Fruit fly (Drosophila melanogaster) whole organism, prepupa: ENCODE measurements around the gene Oseg1.

ENCODE experiments used
- Blimp-1 ChIP-seq: fragments of 200-800 bp; sonication (Bioruptor generic); optimal IDR thresholded peaks from 3 replicates; lab custom pipeline; 2017; ENCODE audit warnings: missing biosample characterization, missing genetic modification characterization, mild to moderate bottlenecking, moderate library complexity, missing genetic modification reagents
- CG10631 ChIP-seq: fragments of 200-800 bp; sonication (Bioruptor generic); optimal IDR thresholded peaks from 2 replicates; lab custom pipeline; 2016; ENCODE audit warnings: missing biosample characterization, missing genetic modification characterization
- CG10669 ChIP-seq: fragments of 200-800 bp; sonication (Bioruptor generic); optimal IDR thresholded peaks from 3 replicates; lab custom pipeline; 2018; ENCODE audit warnings: missing biosample characterization, mild to moderate bottlenecking, missing genetic modification characterization, moderate library complexity
- CG11762 ChIP-seq: fragments of 200-800 bp; sonication (Bioruptor generic); optimal IDR thresholded peaks from 3 replicates; lab custom pipeline; 2016; ENCODE audit warnings: missing biosample characterization, missing genetic modification characterization; ENCODE audit not compliant: insufficient read depth
- CG11902 ChIP-seq: fragments of 200-800 bp; sonication (Bioruptor generic); optimal IDR thresholded peaks from 3 replicates; lab custom pipeline; 2016; ENCODE audit warnings: missing biosample characterization, missing genetic modification characterization
- CG1621 ChIP-seq: fragments of 200-800 bp; sonication (Bioruptor generic); optimal IDR thresholded peaks from 3 replicates; lab custom pipeline; 2018; ENCODE audit warnings: missing biosample characterization, mild to moderate bottlenecking, missing genetic modification characterization
- CG16779 ChIP-seq: fragments of 200-800 bp; sonication (Bioruptor generic); optimal IDR thresholded peaks from 3 replicates; lab custom pipeline; 2017; ENCODE audit warnings: missing biosample characterization, mild to moderate bottlenecking, missing genetic modification characterization
- CG3032 ChIP-seq: fragments of 200-800 bp; optimal IDR thresholded peaks from 2 replicates; lab custom pipeline; 2019; ENCODE audit warnings: missing biosample characterization, mild to moderate bottlenecking, missing genetic modification characterization, moderate library complexity
- CG31627 ChIP-seq: fragments of 200-800 bp; sonication (Bioruptor generic); optimal IDR thresholded peaks from 3 replicates; lab custom pipeline; 2016; ENCODE audit warnings: missing biosample characterization, missing genetic modification characterization
- CG32006 ChIP-seq: fragments of 200-800 bp; sonication (Bioruptor generic); optimal IDR thresholded peaks from 3 replicates; lab custom pipeline; 2017; ENCODE audit warnings: missing biosample characterization, mild to moderate bottlenecking, missing genetic modification characterization
- CG34406 ChIP-seq: fragments of 200-800 bp; sonication (Bioruptor generic); optimal IDR thresholded peaks from 3 replicates; lab custom pipeline; 2016; ENCODE audit warnings: missing biosample characterization, missing genetic modification characterization
- CG4318 ChIP-seq: fragments of 200-800 bp; sonication (Bioruptor generic); optimal IDR thresholded peaks from 3 replicates; lab custom pipeline; 2017; ENCODE audit warnings: missing biosample characterization, mild to moderate bottlenecking, missing genetic modification characterization
- CG6163 ChIP-seq: fragments of 200-800 bp; sonication (Bioruptor generic); IDR thresholded peaks from 3 replicates; pipeline ENCODE4 v1.3.6; 2022; ENCODE audit warnings: missing biosample characterization, missing genetic modification characterization
- CG6808 ChIP-seq: fragments of 200-800 bp; sonication (Bioruptor generic); optimal IDR thresholded peaks from 3 replicates; lab custom pipeline; 2017; ENCODE audit warnings: missing biosample characterization, missing genetic modification characterization, mild to moderate bottlenecking, moderate library complexity, missing genetic modification reagents
- CG6854 ChIP-seq: fragments of 200-800 bp; sonication (Bioruptor generic); optimal IDR thresholded peaks from 2 replicates; lab custom pipeline; 2017; ENCODE audit warnings: missing biosample characterization, mild to moderate bottlenecking, missing genetic modification characterization
- CG7368 ChIP-seq: fragments of 200-800 bp; sonication (Bioruptor generic); optimal IDR thresholded peaks from 3 replicates; lab custom pipeline; 2016; ENCODE audit warnings: missing biosample characterization, missing genetic modification characterization
- CG8119 ChIP-seq: fragments of 200-800 bp; sonication (Bioruptor generic); IDR thresholded peaks from 3 replicates; pipeline ENCODE4 v1.3.6; 2022; ENCODE audit warnings: missing biosample characterization, missing genetic modification characterization
- CG8319 ChIP-seq: fragments of 200-800 bp; sonication (Bioruptor generic); optimal IDR thresholded peaks from 3 replicates; lab custom pipeline; 2016; ENCODE audit warnings: missing biosample characterization, missing genetic modification characterization
- CG8632 ChIP-seq: fragments of 200-800 bp; sonication (Bioruptor generic); optimal IDR thresholded peaks from 3 replicates; lab custom pipeline; 2016; ENCODE audit warnings: missing biosample characterization, missing genetic modification characterization
- Eip78C ChIP-seq: fragments of 200-800 bp; sonication (Bioruptor generic); peaks from one replicate; lab custom pipeline; 2016; ENCODE audit warnings: missing biosample characterization, missing genetic modification characterization
- Eip93F ChIP-seq: fragments of 200-800 bp; sonication (Bioruptor generic); optimal IDR thresholded peaks from 2 replicates; lab custom pipeline; 2016; ENCODE audit warnings: missing biosample characterization, mild to moderate bottlenecking, missing genetic modification characterization
- Ets96B ChIP-seq: fragments of 200-800 bp; optimal IDR thresholded peaks from 2 replicates; lab custom pipeline; 2019; ENCODE audit warnings: missing biosample characterization, mild to moderate bottlenecking, missing genetic modification characterization, moderate library complexity
- Gug ChIP-seq: fragments of 200-800 bp; sonication (Bioruptor generic); IDR thresholded peaks from 2 replicates; pipeline ENCODE4 v1.3.6; 2022; ENCODE audit warnings: missing biosample characterization, missing genetic modification characterization
- Hr39 ChIP-seq: fragments of 200-800 bp; sonication (Bioruptor generic); optimal IDR thresholded peaks from 2 replicates; lab custom pipeline; 2016; ENCODE audit warnings: missing biosample characterization, missing genetic modification characterization
- Hr4 ChIP-seq: fragments of 200-800 bp; sonication (Bioruptor generic); optimal IDR thresholded peaks from 3 replicates; lab custom pipeline; 2016; ENCODE audit warnings: missing biosample characterization, missing genetic modification characterization
- Met ChIP-seq: fragments of 200-800 bp; sonication (Bioruptor generic); optimal IDR thresholded peaks from 3 replicates; lab custom pipeline; 2016; ENCODE audit warnings: missing biosample characterization, missing genetic modification characterization
- OdsH ChIP-seq: fragments of 200-800 bp; sonication (Bioruptor generic); optimal IDR thresholded peaks from 3 replicates; lab custom pipeline; 2016; ENCODE audit warnings: missing biosample characterization, missing genetic modification characterization
- Smox ChIP-seq: fragments of 200-800 bp; sonication (Bioruptor generic); optimal IDR thresholded peaks from 3 replicates; lab custom pipeline; 2016; ENCODE audit warnings: missing biosample characterization, missing genetic modification characterization
- Sox102F ChIP-seq: fragments of 200-800 bp; sonication (Bioruptor generic); optimal IDR thresholded peaks from 2 replicates; lab custom pipeline; 2016; ENCODE audit warnings: missing biosample characterization, mild to moderate bottlenecking, missing genetic modification characterization
- Sox14 ChIP-seq: fragments of 200-800 bp; sonication (Bioruptor generic); optimal IDR thresholded peaks from 3 replicates; lab custom pipeline; 2016; ENCODE audit warnings: missing biosample characterization, missing genetic modification characterization
- Sox15 ChIP-seq: fragments of 200-800 bp; sonication (Bioruptor generic); optimal IDR thresholded peaks from 3 replicates; lab custom pipeline; 2016; ENCODE audit warnings: missing biosample characterization, missing genetic modification characterization
- acj6 ChIP-seq: fragments of 200-800 bp; sonication (Bioruptor generic); optimal IDR thresholded peaks from 3 replicates; lab custom pipeline; 2016; ENCODE audit warnings: missing biosample characterization, missing genetic modification characterization
- cyc ChIP-seq: fragments of 200-800 bp; sonication (Bioruptor generic); optimal IDR thresholded peaks from 3 replicates; lab custom pipeline; 2016; ENCODE audit warnings: missing biosample characterization, missing genetic modification characterization
- dsx ChIP-seq: fragments of 200-800 bp; optimal IDR thresholded peaks from 3 replicates; lab custom pipeline; 2019; ENCODE audit warnings: missing biosample characterization, mild to moderate bottlenecking, missing genetic modification characterization, moderate library complexity; ENCODE audit not compliant: poor library complexity, severe bottlenecking
- fd85E ChIP-seq: fragments of 200-800 bp; sonication (Bioruptor generic); optimal IDR thresholded peaks from 3 replicates; lab custom pipeline; 2016; ENCODE audit warnings: missing biosample characterization, missing genetic modification characterization
- fkh ChIP-seq: fragments of 200-800 bp; sonication (Bioruptor generic); optimal IDR thresholded peaks from 3 replicates; lab custom pipeline; 2017; ENCODE audit warnings: missing biosample characterization, mild to moderate bottlenecking, missing genetic modification characterization, moderate library complexity
- lz ChIP-seq: fragments of 200-800 bp; sonication (Bioruptor generic); optimal IDR thresholded peaks from 3 replicates; lab custom pipeline; 2016; ENCODE audit warnings: missing biosample characterization, missing genetic modification characterization
- net ChIP-seq: fragments of 200-800 bp; sonication (Bioruptor generic); optimal IDR thresholded peaks from 3 replicates; lab custom pipeline; 2016; ENCODE audit warnings: missing biosample characterization, missing genetic modification characterization
- pdm3 ChIP-seq: fragments of 200-800 bp; sonication (Bioruptor generic); optimal IDR thresholded peaks from 3 replicates; lab custom pipeline; 2016; ENCODE audit warnings: missing biosample characterization, missing genetic modification characterization
- salr ChIP-seq, 2 experiments: fragments of 200-800 bp; sonication (Bioruptor generic); optimal IDR thresholded peaks; 3 replicates each; lab custom pipeline; 2016 to 2018; ENCODE audit warnings: missing biosample characterization in 2 of 2, missing genetic modification characterization in 2 of 2, mild to moderate bottlenecking in 1 of 2
- spab ChIP-seq: fragments of 200-800 bp; sonication (Bioruptor generic); optimal IDR thresholded peaks from 2 replicates; lab custom pipeline; 2017; ENCODE audit warnings: missing biosample characterization, mild to moderate bottlenecking, missing genetic modification characterization, missing genetic modification reagents
- ss ChIP-seq, 2 experiments: fragments of 200-800 bp; sonication (Bioruptor generic); optimal IDR thresholded peaks; 2 replicates in 1 of 2; 3 replicates in 1 of 2; lab custom pipeline; 2017 to 2018; ENCODE audit warnings: mild to moderate bottlenecking in 2 of 2, missing biosample characterization in 2 of 2, missing genetic modification characterization in 2 of 2, moderate library complexity in 1 of 2
- svp ChIP-seq: fragments of 200-800 bp; sonication (Bioruptor generic); peaks from one replicate; lab custom pipeline; 2016; ENCODE audit warnings: missing biosample characterization, missing genetic modification characterization
- vri ChIP-seq: fragments of 200-800 bp; sonication (Bioruptor generic); optimal IDR thresholded peaks from 3 replicates; lab custom pipeline; 2016; ENCODE audit warnings: missing biosample characterization, mild to moderate bottlenecking, missing genetic modification characterization

Gene Oseg1

DNA sequence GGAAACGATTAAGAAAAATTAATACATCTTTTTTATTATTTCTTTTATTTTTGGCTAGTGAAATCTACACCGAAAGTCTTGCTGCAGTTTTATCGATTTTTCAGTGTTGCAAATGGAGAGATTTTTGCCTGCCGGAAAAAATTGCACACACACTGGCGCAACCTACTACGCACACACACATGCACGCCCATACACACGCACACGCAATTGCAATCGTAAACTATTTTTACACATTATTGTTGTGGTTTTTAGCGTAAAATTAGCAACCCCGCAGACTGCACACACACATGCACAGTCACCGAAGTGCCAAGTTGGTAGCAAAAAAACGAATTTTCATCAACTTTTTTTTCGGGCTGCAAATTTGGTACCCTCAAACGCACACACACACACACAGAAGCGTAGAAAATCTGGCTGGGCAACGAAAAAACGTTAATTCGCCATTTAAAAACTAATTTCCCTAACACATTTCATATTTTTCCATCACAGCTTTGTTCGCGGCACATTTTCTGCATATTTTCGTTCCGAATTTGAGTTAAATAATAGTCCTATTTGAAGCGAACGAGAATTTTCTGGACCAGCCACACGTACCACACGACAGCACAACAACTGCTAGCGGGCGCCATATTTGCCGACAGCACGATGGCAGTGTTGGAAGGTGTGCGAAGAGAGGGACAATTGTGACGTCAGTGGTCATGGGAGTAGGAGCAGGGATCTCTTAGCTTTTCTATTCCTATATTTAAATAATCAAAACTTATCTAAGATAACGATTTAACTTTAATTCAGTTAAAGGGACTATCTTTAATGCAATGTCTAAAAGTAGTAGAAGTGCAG lies 29.3 kb upstream of the Oseg1 start, which contains the start of gene Unr (continued):
- no peak for TF ChIP-seq CG16779 (tag; lab: Kevin White, UChicago)
- TF ChIP-seq acj6 (GFP tag; lab: Kevin White, UChicago): peak; percentile 81
- TF ChIP-seq Hr39 (GFP tag; lab: Kevin White, UChicago): peak; percentile 79
- peak; percentile 42 for TF ChIP-seq CG4318 (GFP tag; lab: Kevin White, UChicago)
- peak; percentile 64 for TF ChIP-seq CG8632 (GFP tag; lab: Kevin White, UChicago)
- peak; percentile 51 for TF ChIP-seq CG11902 (GFP tag; lab: Kevin White, UChicago)
- peak; percentile 84 for TF ChIP-seq pdm3 (GFP tag; lab: Kevin White, UChicago)
- peak; percentile 52; the same call in 1 of the 3 replicates for TF ChIP-seq CG8119 (GFP tag; lab: Robert Waterston, UW)
- peak; percentile 60 for TF ChIP-seq CG3032 (tag; lab: Kevin White, UChicago)
- TF ChIP-seq salr (GFP tag; optimal IDR thresholded peaks at IDR 0.05; lab: Kevin White, UChicago): peak; percentile 32 to 38
- TF ChIP-seq Eip93F (GFP tag; lab: Kevin White, UChicago): no peak
- TF ChIP-seq CG6163: peak; percentile 88
- TF ChIP-seq CG6808: peak; percentile 2
- peak; percentile 48 for TF ChIP-seq Sox15 (GFP tag; lab: Kevin White, UChicago)
- TF ChIP-seq OdsH (GFP tag; lab: Kevin White, UChicago): peak; percentile 81
- TF ChIP-seq, all 60 proteins: peak for 55

DNA sequence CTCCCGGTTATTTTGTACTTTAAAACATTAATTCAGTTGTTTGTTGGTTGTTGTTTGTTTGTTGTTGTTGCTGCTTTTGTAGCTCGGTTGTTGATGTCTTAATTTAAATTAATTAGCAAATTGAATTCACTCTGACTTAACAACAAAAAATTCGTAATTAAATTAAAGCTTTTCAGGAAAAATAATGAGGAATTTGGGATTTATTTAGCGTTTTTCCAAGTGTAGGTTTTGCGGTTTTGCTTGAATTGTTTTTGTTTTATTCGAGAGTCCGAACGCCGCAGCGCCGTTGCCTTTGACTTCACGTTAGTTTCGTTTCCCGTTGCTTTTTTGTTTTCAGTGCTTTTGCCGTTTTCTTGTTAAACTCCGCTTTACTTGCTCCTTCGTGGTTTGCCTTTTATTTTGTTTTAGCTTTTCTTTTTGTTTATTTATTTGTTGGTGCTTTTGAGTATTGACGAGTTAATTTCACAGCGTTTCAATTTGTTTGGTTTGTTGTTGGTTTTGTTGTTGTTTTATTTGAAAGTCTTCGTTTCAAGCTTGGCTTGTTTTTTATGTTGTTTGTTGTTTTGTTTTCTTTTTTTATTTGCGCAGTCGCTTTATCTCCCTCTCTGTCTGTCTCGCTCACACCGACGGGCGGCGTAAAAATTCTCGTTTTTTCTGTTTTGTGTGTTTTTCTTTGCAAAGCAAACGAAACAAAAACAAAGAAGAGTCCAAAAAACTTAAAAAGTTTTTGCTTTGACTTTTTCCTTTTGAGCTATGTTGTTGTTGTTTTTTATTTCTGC lies 28.3 kb upstream of the Oseg1 start:
- TF ChIP-seq ss (GFP tag; optimal IDR thresholded peaks at IDR 0.05; lab: Kevin White, UChicago): peak; percentile 99
- TF ChIP-seq CG31627 (GFP tag; lab: Kevin White, UChicago): no peak
- peak; percentile 92 for TF ChIP-seq CG10669 (GFP tag; lab: Kevin White, UChicago)
- TF ChIP-seq net (GFP tag; lab: Kevin White, UChicago): peak; percentile 92
- TF ChIP-seq Blimp-1 (GFP tag; lab: Kevin White, UChicago): peak; percentile 45
- no peak for TF ChIP-seq svp (GFP tag; lab: Kevin White, UChicago)
- peak; percentile 78 for TF ChIP-seq CG7368 (GFP tag; lab: Kevin White, UChicago)
- TF ChIP-seq CG1621 (tag; lab: Kevin White, UChicago): peak; percentile 95
- TF ChIP-seq Gug: no peak
- peak; percentile 55 for TF ChIP-seq Hr4
- TF ChIP-seq cyc: no peak
- no peak for TF ChIP-seq fd85E
- peak; percentile 93 for TF ChIP-seq CG3032 (tag; lab: Kevin White, UChicago)
- TF ChIP-seq CG11762 (GFP tag; lab: Kevin White, UChicago): peak; percentile 24
- TF ChIP-seq CG6854 (GFP tag; lab: Kevin White, UChicago): peak; percentile 94
- peak; percentile 93 for TF ChIP-seq Ets96B (tag; lab: Kevin White, UChicago)
- no peak for TF ChIP-seq CG4318 (GFP tag; lab: Kevin White, UChicago)
- no peak for TF ChIP-seq Smox (GFP tag; lab: Kevin White, UChicago)
- peak; percentile 29 for TF ChIP-seq CG8319
- peak; percentile 53 for TF ChIP-seq CG8632 (GFP tag; lab: Kevin White, UChicago)
- TF ChIP-seq salr (GFP tag; optimal IDR thresholded peaks at IDR 0.05; lab: Kevin White, UChicago): peak; percentile 86 to 89
- TF ChIP-seq CG34406 (GFP tag; lab: Kevin White, UChicago): peak; percentile 79
- peak; percentile 7 for TF ChIP-seq Eip93F (GFP tag; lab: Kevin White, UChicago)
- peak; percentile 71 for TF ChIP-seq fkh (GFP tag; lab: Kevin White, UChicago)
- TF ChIP-seq Eip78C (GFP tag; lab: Kevin White, UChicago): peak; percentile 83
- TF ChIP-seq spab: peak; percentile 96
- peak; percentile 51 for TF ChIP-seq OdsH (GFP tag; lab: Kevin White, UChicago)
- TF ChIP-seq Sox14: peak; percentile 57
- no peak for TF ChIP-seq lz (GFP tag; lab: Kevin White, UChicago)
- no peak for TF ChIP-seq vri
- TF ChIP-seq Sox15 (GFP tag; lab: Kevin White, UChicago): no peak
- peak; percentile 13 for TF ChIP-seq acj6 (GFP tag; lab: Kevin White, UChicago)
- TF ChIP-seq Sox102F (GFP tag; lab: Kevin White, UChicago): peak; percentile 56
- peak; percentile 95 for TF ChIP-seq dsx
- peak; percentile 21 for TF ChIP-seq Met
- TF ChIP-seq CG11902 (GFP tag; lab: Kevin White, UChicago): no peak
- TF ChIP-seq CG10631: peak; percentile 34
- no peak for TF ChIP-seq Hr39 (GFP tag; lab: Kevin White, UChicago)
- TF ChIP-seq CG32006: peak; percentile 83
